Fruit fly (Drosophila melanogaster) whole organism, embryonic: ENCODE results near the gene CG31467.

Experiments
- CG10321 ChIP-seq: fragments of 200-800 bp; sonication (Bioruptor generic); IDR thresholded peaks from 2 replicates; pipeline ENCODE4 v1.3.6; 2022; ENCODE audit warnings: missing biosample characterization, missing genetic modification characterization
- CG11085 ChIP-seq: fragments of 200-800 bp; sonication (Bioruptor generic); IDR thresholded peaks from 2 replicates; pipeline ENCODE4 v1.3.6; 2022; ENCODE audit warnings: missing biosample characterization, missing genetic modification characterization
- CG12155 ChIP-seq: fragments of 200-800 bp; sonication (Bioruptor generic); optimal IDR thresholded peaks from 3 replicates; lab custom pipeline; 2016; ENCODE audit warnings: missing biosample characterization, missing genetic modification characterization
- CG12299 ChIP-seq: fragments of 200-800 bp; sonication (Bioruptor generic); optimal IDR thresholded peaks from 2 replicates; lab custom pipeline; 2018; ENCODE audit warnings: missing biosample characterization, mild to moderate bottlenecking, missing genetic modification characterization
- CG13624 ChIP-seq: fragments of 200-800 bp; sonication (Bioruptor generic); optimal IDR thresholded peaks from 2 replicates; lab custom pipeline; 2016; ENCODE audit warnings: missing biosample characterization, missing genetic modification characterization
- CG14441 ChIP-seq: fragments of 200-800 bp; sonication (Bioruptor generic); IDR thresholded peaks from 2 replicates; pipeline ENCODE4 v1.3.6; 2022; ENCODE audit warnings: missing biosample characterization, missing genetic modification characterization
- CG15269 ChIP-seq: fragments of 200-800 bp; sonication (Bioruptor generic); optimal IDR thresholded peaks from 2 replicates; lab custom pipeline; 2018; ENCODE audit warnings: missing biosample characterization, mild to moderate bottlenecking, missing genetic modification characterization, moderate library complexity
- CG15514 ChIP-seq: fragments of 200-800 bp; sonication (Bioruptor generic); optimal IDR thresholded peaks from 3 replicates; lab custom pipeline; 2017; ENCODE audit warnings: missing biosample characterization, missing genetic modification characterization, mild to moderate bottlenecking, moderate library complexity, missing genetic modification reagents
- CG1792 ChIP-seq: fragments of 200-800 bp; sonication (Bioruptor generic); optimal IDR thresholded peaks from 2 replicates; lab custom pipeline; 2016; ENCODE audit warnings: missing biosample characterization, missing genetic modification characterization
- CG18599 ChIP-seq: fragments of 200-800 bp; sonication (Bioruptor generic); optimal IDR thresholded peaks from 3 replicates; lab custom pipeline; 2017; ENCODE audit warnings: missing biosample characterization, missing genetic modification characterization, mild to moderate bottlenecking, moderate library complexity, missing genetic modification reagents
- CG2129 ChIP-seq: fragments of 200-800 bp; sonication (Bioruptor generic); IDR thresholded peaks from 2 replicates; pipeline ENCODE4 v1.3.6; 2022; ENCODE audit warnings: missing biosample characterization, missing genetic modification characterization; ENCODE audit not compliant: partially characterized antibody
- CG3281 ChIP-seq: fragments of 200-800 bp; sonication (Bioruptor generic); optimal IDR thresholded peaks from 3 replicates; lab custom pipeline; 2017; ENCODE audit warnings: missing biosample characterization, mild to moderate bottlenecking, missing genetic modification characterization
- CG3995 ChIP-seq: fragments of 200-800 bp; sonication (Bioruptor generic); optimal IDR thresholded peaks from 3 replicates; lab custom pipeline; 2016; ENCODE audit warnings: missing biosample characterization, missing genetic modification characterization
- CG4404 ChIP-seq: fragments of 200-800 bp; sonication (Bioruptor generic); IDR thresholded peaks from 2 replicates; pipeline ENCODE4 v1.3.6; 2022; ENCODE audit warnings: missing biosample characterization, missing genetic modification characterization
- CG6272 ChIP-seq: fragments of 200-800 bp; sonication (Bioruptor generic); IDR thresholded peaks from 2 replicates; pipeline ENCODE4 v1.3.6; 2022; ENCODE audit warnings: missing biosample characterization, missing genetic modification characterization
- CG6813 ChIP-seq: fragments of 200-800 bp; sonication (Bioruptor generic); optimal IDR thresholded peaks from 2 replicates; lab custom pipeline; 2017; ENCODE audit warnings: missing biosample characterization, missing genetic modification characterization, mild to moderate bottlenecking, moderate library complexity, missing genetic modification reagents
- CG7372 ChIP-seq: fragments of 200-800 bp; sonication (Bioruptor generic); IDR thresholded peaks from 2 replicates; pipeline ENCODE4 v1.3.6; 2022; ENCODE audit warnings: missing biosample characterization, missing genetic modification characterization
- CG7556 ChIP-seq: fragments of 200-800 bp; sonication (Bioruptor generic); optimal IDR thresholded peaks from 2 replicates; lab custom pipeline; 2017; ENCODE audit warnings: missing biosample characterization, mild to moderate bottlenecking, missing genetic modification characterization
- CG8765 ChIP-seq: fragments of 200-800 bp; sonication (Bioruptor generic); IDR thresholded peaks from 2 replicates; pipeline ENCODE4 v1.3.6; 2022; ENCODE audit warnings: missing biosample characterization, missing genetic modification characterization
- CG9727 ChIP-seq: fragments of 200-800 bp; sonication (Bioruptor generic); optimal IDR thresholded peaks from 3 replicates; lab custom pipeline; 2017; ENCODE audit warnings: missing biosample characterization, mild to moderate bottlenecking, missing genetic modification characterization
- HLH3B ChIP-seq: fragments of 200-800 bp; sonication (Bioruptor generic); IDR thresholded peaks from 2 replicates; pipeline ENCODE4 v1.3.6; 2022; ENCODE audit warnings: missing biosample characterization, missing genetic modification characterization
- HLH4C ChIP-seq: fragments of 200-800 bp; sonication (Bioruptor generic); IDR thresholded peaks from 3 replicates; pipeline ENCODE4 v1.3.6; 2022; ENCODE audit warnings: missing biosample characterization, missing genetic modification characterization; ENCODE audit not compliant: partially characterized antibody
- MBD-R2 ChIP-seq: fragments of 200-800 bp; sonication (Bioruptor generic); IDR thresholded peaks from 2 replicates; pipeline ENCODE4 v1.3.6; 2022; ENCODE audit warnings: missing biosample characterization, missing genetic modification characterization
- Med ChIP-seq: fragments of 200-800 bp; sonication (Bioruptor generic); peaks from one replicate; lab custom pipeline; 2016; ENCODE audit warnings: missing biosample characterization, missing genetic modification characterization, mild to moderate bottlenecking, inconsistent platforms, moderate library complexity
- Meics ChIP-seq: fragments of 200-800 bp; sonication (Bioruptor generic); optimal IDR thresholded peaks from 2 replicates; lab custom pipeline; 2017; ENCODE audit warnings: missing biosample characterization, mild to moderate bottlenecking, missing genetic modification characterization
- Myb ChIP-seq: fragments of 200-800 bp; sonication (Bioruptor generic); optimal IDR thresholded peaks from 2 replicates; lab custom pipeline; 2016; ENCODE audit warnings: missing biosample characterization, missing genetic modification characterization
- Rfx ChIP-seq: fragments of 200-800 bp; sonication (Bioruptor generic); IDR thresholded peaks from 2 replicates; pipeline ENCODE4 v1.3.6; 2022; ENCODE audit warnings: missing biosample characterization, missing genetic modification characterization
- Side ChIP-seq: fragments of 200-800 bp; sonication (Bioruptor generic); optimal IDR thresholded peaks from 2 replicates; lab custom pipeline; 2016; ENCODE audit warnings: missing biosample characterization, missing genetic modification characterization
- Taf1 ChIP-seq: fragments of 200-800 bp; sonication (Bioruptor generic); IDR thresholded peaks from 2 replicates; pipeline ENCODE4 v1.3.6; 2022; ENCODE audit warnings: missing biosample characterization, missing genetic modification characterization
- cad ChIP-seq: fragments of >200 bp; optimal IDR thresholded peaks from 2 replicates; lab custom pipeline; 2017; ENCODE audit warnings: missing biosample characterization, missing genetic modification characterization
- cato ChIP-seq: fragments of 200-800 bp; sonication (Bioruptor generic); optimal IDR thresholded peaks from 2 replicates; lab custom pipeline; 2016; ENCODE audit warnings: missing biosample characterization, missing genetic modification characterization, borderline replicate concordance
- cwo ChIP-seq: fragments of 200-800 bp; sonication (Bioruptor generic); optimal IDR thresholded peaks from 3 replicates; lab custom pipeline; 2017; ENCODE audit warnings: missing biosample characterization, missing genetic modification characterization, mild to moderate bottlenecking, moderate library complexity, missing genetic modification reagents
- dm ChIP-seq: fragments of 200-800 bp; sonication (Bioruptor generic); optimal IDR thresholded peaks from 3 replicates; lab custom pipeline; 2016; ENCODE audit warnings: missing biosample characterization, missing genetic modification characterization
- dmrt11E ChIP-seq: fragments of 200-800 bp; sonication (Bioruptor generic); optimal IDR thresholded peaks from 3 replicates; lab custom pipeline; 2018; ENCODE audit warnings: missing biosample characterization, mild to moderate bottlenecking, missing genetic modification characterization, moderate library complexity
- dysf ChIP-seq: fragments of 200-800 bp; sonication (Bioruptor generic); IDR thresholded peaks from 3 replicates; pipeline ENCODE4 v1.3.6; 2022; ENCODE audit warnings: missing biosample characterization, missing genetic modification characterization
- ftz-f1 ChIP-seq: fragments of 200-800 bp; sonication (Bioruptor generic); optimal IDR thresholded peaks from 2 replicates; lab custom pipeline; 2016; ENCODE audit warnings: missing biosample characterization, missing genetic modification characterization
- gcm2 ChIP-seq: fragments of 200-800 bp; sonication (Bioruptor generic); optimal IDR thresholded peaks from 2 replicates; lab custom pipeline; 2016; ENCODE audit warnings: missing biosample characterization, missing genetic modification characterization
- h ChIP-seq: fragments of >200 bp; optimal IDR thresholded peaks from 2 replicates; lab custom pipeline; 2017
- lab ChIP-seq: fragments of 200-800 bp; sonication (Bioruptor generic); optimal IDR thresholded peaks from 3 replicates; lab custom pipeline; 2017; ENCODE audit warnings: missing biosample characterization, missing genetic modification characterization, mild to moderate bottlenecking, moderate library complexity, missing genetic modification reagents
- lilli ChIP-seq: fragments of 200-800 bp; sonication (Bioruptor generic); optimal IDR thresholded peaks from 3 replicates; lab custom pipeline; 2016; ENCODE audit warnings: missing biosample characterization, missing genetic modification characterization
- lmd ChIP-seq: fragments of 200-800 bp; sonication (Bioruptor generic); IDR thresholded peaks from 2 replicates; pipeline ENCODE4 v1.3.6; 2022; ENCODE audit warnings: missing biosample characterization, missing genetic modification characterization
- pan ChIP-seq, 4 experiments: fragments of >200 bp in 3 of 4; fragments of 200-800 bp in 1 of 4; sonication (Bioruptor generic) in 1 of 4; optimal IDR thresholded peaks in 3 of 4; IDR thresholded peaks in 1 of 4; 2 replicates each; pipeline versions ENCODE4 v1.3.6 to Lab custom; 2017 to 2022; ENCODE audit warnings: missing biosample characterization in 2 of 4, missing genetic modification characterization in 2 of 4, mixed read lengths in 1 of 4
- pho ChIP-seq: fragments of 200-800 bp; sonication (Bioruptor generic); optimal IDR thresholded peaks from 2 replicates; lab custom pipeline; 2016; ENCODE audit warnings: missing biosample characterization, missing genetic modification characterization
- prd ChIP-seq, 3 experiments: fragments of >200 bp in 2 of 3; fragments of 200-800 bp in 1 of 3; sonication (Bioruptor generic) in 1 of 3; optimal IDR thresholded peaks in 2 of 3; IDR thresholded peaks in 1 of 3; 2 replicates in 2 of 3; 3 replicates in 1 of 3; pipeline versions ENCODE4 v1.3.6 to Lab custom; 2017 to 2022; ENCODE audit warnings: missing biosample characterization in 1 of 3, missing genetic modification characterization in 1 of 3
- rib ChIP-seq: fragments of 200-800 bp; sonication (Bioruptor generic); IDR thresholded peaks from 2 replicates; pipeline ENCODE4 v1.3.6; 2022; ENCODE audit warnings: missing biosample characterization, missing genetic modification characterization
- scrt ChIP-seq: fragments of 200-800 bp; sonication (Bioruptor generic); optimal IDR thresholded peaks from 2 replicates; lab custom pipeline; 2018; ENCODE audit warnings: missing biosample characterization, mild to moderate bottlenecking, missing genetic modification characterization, moderate library complexity
- sob ChIP-seq: fragments of 200-800 bp; sonication (Bioruptor generic); IDR thresholded peaks from 2 replicates; pipeline ENCODE4 v1.3.6; 2022; ENCODE audit warnings: missing biosample characterization, missing genetic modification characterization
- tgo ChIP-seq: fragments of 200-800 bp; sonication (Bioruptor generic); IDR thresholded peaks from 3 replicates; pipeline ENCODE4 v1.3.6; 2022; ENCODE audit warnings: missing biosample characterization, missing genetic modification characterization
- z ChIP-seq: fragments of 200-800 bp; sonication (Bioruptor generic); IDR thresholded peaks from 3 replicates; pipeline ENCODE4 v1.3.6; 2022; ENCODE audit warnings: missing biosample characterization, missing genetic modification characterization

CG31467 gene

DNA sequence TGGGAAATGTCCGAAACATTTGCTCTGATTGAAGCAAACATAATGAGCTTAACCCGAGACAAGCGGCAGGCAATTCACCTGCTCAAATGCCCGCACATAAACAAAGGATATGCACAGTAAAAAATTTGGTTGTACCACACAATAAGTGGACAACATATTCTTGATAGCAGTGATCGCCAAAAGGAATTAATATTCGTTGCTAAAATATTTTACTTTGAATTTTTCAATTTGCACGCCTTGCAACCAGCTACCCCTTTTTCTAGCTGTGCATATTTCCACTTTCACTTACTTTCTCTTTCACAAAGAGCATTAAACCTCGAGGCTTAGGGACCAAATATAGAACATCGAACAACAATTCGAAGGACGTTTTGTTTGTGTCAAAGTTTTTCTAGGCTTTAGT is 41.0 kb upstream of the CG31467 start (continued):
- TF ChIP-seq cwo (GFP tag; lab: Kevin White, UChicago) (no peak), Myb (GFP tag; lab: Kevin White, UChicago) (no peak), lmd (GFP tag; lab: Robert Waterston, UW) (peak; percentile 25; the same call in 1 of the 2 replicates), MBD-R2 (GFP tag; lab: Robert Waterston, UW) (no peak), lab (GFP tag; lab: Kevin White, UChicago) (peak; percentile 55), CG13624 (peak; percentile 9), CG6272 (GFP tag; lab: Robert Waterston, UW) (0 out of 2 replicates have a peak, but pooled peaks have one; percentile 16), Taf1 (no peak), CG12299 (tag; lab: Kevin White, UChicago) (no peak), prd (optimal IDR thresholded peaks at IDR 0.05; lab: Kevin White, UChicago) (no peak), prd (GFP tag; IDR thresholded peaks at IDR 0.05; lab: Robert Waterston, UW) (0 out of 3 replicates have a peak, but pooled peaks have one; percentile 11), CG2129 (GFP tag; lab: Robert Waterston, UW) (no peak), pan (optimal IDR thresholded peaks at IDR 0.05; lab: Kevin White, UChicago) (no peak), pan (GFP tag; optimal IDR thresholded peaks at IDR 0.05 in 1 of 2, IDR thresholded peaks at IDR 0.05 in 1 of 2) (peak in 1 of 2 experiments; percentile 10), CG6813 (GFP tag; lab: Kevin White, UChicago) (no peak), dysf (GFP tag; lab: Robert Waterston, UW) (0 out of 3 replicates have a peak, but pooled peaks have one; percentile 35)

dm6 chr3R:10735857-10736256 is 29.2 kb upstream of the CG31467 start, which contains the start of gene tomboy20:
Gene tomboy20 (minus strand): TSS chr3R:10735957.
- TF ChIP-seq cato (GFP tag; lab: Kevin White, UChicago) (no peak), CG12155 (GFP tag; lab: Kevin White, UChicago) (no peak), CG9727 (GFP tag; lab: Kevin White, UChicago) (no peak), CG4404 (no peak), h (lab: Kevin White, UChicago) (no peak), CG7556 (no peak), CG11085 (GFP tag; lab: Robert Waterston, UW) (no peak), CG1792 (GFP tag; lab: Kevin White, UChicago) (no peak), Side (GFP tag; lab: Kevin White, UChicago) (no peak), cad (GFP tag; lab: Kevin White, UChicago) (no peak), CG7372 (GFP tag; lab: Robert Waterston, UW) (no peak), CG10321 (GFP tag; lab: Robert Waterston, UW) (no peak), z (GFP tag; lab: Robert Waterston, UW) (no peak), dmrt11E (tag; lab: Kevin White, UChicago) (no peak), lilli (GFP tag; lab: Kevin White, UChicago) (no peak), HLH4C (GFP tag; lab: Robert Waterston, UW) (no peak), dm (GFP tag; lab: Kevin White, UChicago) (no peak), HLH3B (GFP tag; lab: Robert Waterston, UW) (no peak), sob (GFP tag; lab: Robert Waterston, UW) (no peak)

- TF ChIP-seq gcm2 (GFP tag; lab: Kevin White, UChicago), result no peak
- no peak for TF ChIP-seq CG8765 (GFP tag; lab: Robert Waterston, UW)
- TF ChIP-seq Meics (GFP tag; lab: Kevin White, UChicago), result peak; percentile 7
- TF ChIP-seq CG15269, result no peak
- peak; percentile 9 for TF ChIP-seq CG15514
- TF ChIP-seq Rfx (GFP tag; lab: Robert Waterston, UW), result 0 out of 2 replicates have a peak, but pooled peaks have one; percentile 30
- TF ChIP-seq pho, result no peak
- no peak for TF ChIP-seq scrt (GFP tag; lab: Kevin White, UChicago)
- TF ChIP-seq rib (GFP tag; lab: Robert Waterston, UW), result no peak
- 0 out of 2 replicates have a peak, but pooled peaks have one; percentile 23 for TF ChIP-seq sob (GFP tag; lab: Robert Waterston, UW)
- no peak for TF ChIP-seq CG14441
- TF ChIP-seq Med (GFP tag; lab: Kevin White, UChicago), result no peak
- no peak for TF ChIP-seq tgo
- no peak for TF ChIP-seq CG3995 (GFP tag; lab: Kevin White, UChicago)
- TF ChIP-seq ftz-f1 (GFP tag; lab: Kevin White, UChicago), result no peak
- TF ChIP-seq CG3281 (GFP tag; lab: Kevin White, UChicago), result peak; percentile 24
- peak; percentile 68 for TF ChIP-seq CG18599 (GFP tag; lab: Kevin White, UChicago)
Measured at dm6 chr3R:10726714-10727113, 20.1 kb upstream of the CG31467 start.
